Worm (Caenorhabditis elegans) whole organism, L4 larva: ENCODE results near the gene Y73C8C.12.

Experiments
- F10B5.3 ChIP-seq: sonication (generic microtip); optimal IDR thresholded peaks from 2 replicates; lab custom pipeline; 2016; ENCODE audit warnings: mild to moderate bottlenecking, missing genetic modification characterization, missing compliant biosample characterization
- F26F4.8 ChIP-seq: fragments of 200-800 bp; sonication (Bioruptor generic); conservative IDR thresholded peaks from 2 replicates; pipeline ENCODE4 v1.3.6; 2022; ENCODE audit warnings: missing genetic modification characterization, missing compliant biosample characterization
- Y48G9A.11 ChIP-seq: fragments of 200-800 bp; sonication (Bioruptor generic); IDR thresholded peaks from 2 replicates; pipeline ENCODE4 v1.3.6; 2022; ENCODE audit warnings: missing genetic modification reagents, missing genetic modification characterization, missing compliant biosample characterization
- aha-1 ChIP-seq: fragments of 150-350 bp; peaks from one replicate; lab custom pipeline; 2014; ENCODE audit warnings: missing biosample characterization, missing genetic modification characterization
- ceh-28 ChIP-seq: fragments of 150-350 bp; optimal IDR thresholded peaks from 2 replicates; lab custom pipeline; 2014; ENCODE audit warnings: missing biosample characterization, missing genetic modification reagents, missing genetic modification characterization
- ceh-32 ChIP-seq: sonication (generic microtip); optimal IDR thresholded peaks from 2 replicates; lab custom pipeline; 2016; ENCODE audit warnings: mild to moderate bottlenecking, missing genetic modification characterization, missing compliant biosample characterization; ENCODE audit not compliant: poor library complexity
- ceh-62 ChIP-seq: sonication (generic microtip); optimal IDR thresholded peaks from 2 replicates; lab custom pipeline; 2017; ENCODE audit warnings: missing biosample characterization, missing genetic modification characterization
- ceh-82 ChIP-seq: sonication (generic microtip); optimal IDR thresholded peaks from 2 replicates; lab custom pipeline; 2017; ENCODE audit warnings: missing biosample characterization, missing genetic modification characterization
- cey-2 ChIP-seq: sonication (generic microtip); optimal IDR thresholded peaks from 3 replicates; lab custom pipeline; 2017; ENCODE audit warnings: missing genetic modification characterization, mild to moderate bottlenecking, missing compliant biosample characterization, antibody characterized with exemption, borderline replicate concordance; ENCODE audit not compliant: insufficient read depth
- daf-12 ChIP-seq: fragments of 150-350 bp; optimal IDR thresholded peaks from 2 replicates; lab custom pipeline; 2014; ENCODE audit warnings: missing biosample characterization, missing genetic modification reagents, missing genetic modification characterization
- daf-16 ChIP-seq, 3 experiments: sonication (generic microtip); optimal IDR thresholded peaks; 2 replicates each; lab custom pipeline; 2016 to 2017; ENCODE audit warnings: missing genetic modification characterization in 3 of 3, missing genetic modification reagents in 3 of 3, mild to moderate bottlenecking in 2 of 3, missing compliant biosample characterization in 2 of 3, missing biosample characterization in 1 of 3, moderate library complexity in 1 of 3
- daf-8 ChIP-seq: fragments of 200-800 bp; sonication (Bioruptor generic); IDR thresholded peaks from 2 replicates; pipeline ENCODE4 v1.3.6; 2022; ENCODE audit warnings: missing genetic modification characterization, missing compliant biosample characterization
- egl-27 ChIP-seq: sonication (generic microtip); optimal IDR thresholded peaks from 3 replicates; lab custom pipeline; 2017; ENCODE audit warnings: missing biosample characterization, missing genetic modification reagents, missing genetic modification characterization
- fkh-10 ChIP-seq: fragments of 150-350 bp; optimal IDR thresholded peaks from 2 replicates; lab custom pipeline; 2014; ENCODE audit warnings: missing biosample characterization, missing genetic modification reagents, missing genetic modification characterization
- hlh-30 ChIP-seq: sonication (generic microtip); optimal IDR thresholded peaks from 2 replicates; lab custom pipeline; 2017; ENCODE audit warnings: antibody characterized with exemption, mild to moderate bottlenecking, missing genetic modification characterization, missing compliant biosample characterization; ENCODE audit not compliant: insufficient read depth
- lin-13 ChIP-seq: fragments of 150-350 bp; optimal IDR thresholded peaks from 2 replicates; lab custom pipeline; 2014; ENCODE audit warnings: missing biosample characterization, missing genetic modification reagents, missing genetic modification characterization
- lin-29 ChIP-seq: fragments of 200-800 bp; sonication (Bioruptor generic); IDR thresholded peaks from 2 replicates; pipeline ENCODE4 v1.3.6; 2022; ENCODE audit warnings: missing genetic modification reagents, missing genetic modification characterization, missing compliant biosample characterization
- lin-38 ChIP-seq: fragments of 200-800 bp; sonication (Bioruptor generic); IDR thresholded peaks from 2 replicates; pipeline ENCODE4 v1.3.6; 2022; ENCODE audit warnings: missing genetic modification reagents, missing genetic modification characterization, missing compliant biosample characterization
- madf-5 ChIP-seq, 2 experiments: fragments of 200-800 bp; sonication (Bioruptor generic); IDR thresholded peaks; 2 replicates each; pipeline ENCODE4 v1.3.6; 2022; ENCODE audit warnings: missing compliant biosample characterization in 2 of 2, missing genetic modification characterization in 2 of 2
- mdl-1 ChIP-seq, 2 experiments: fragments of 150-350 bp in 1 of 2; sonication (generic microtip) in 1 of 2; optimal IDR thresholded peaks; 2 replicates each; lab custom pipeline; 2014 to 2017; ENCODE audit warnings: missing biosample characterization in 2 of 2, missing genetic modification characterization in 2 of 2
- mep-1 ChIP-seq: fragments of 150-350 bp; sonication (generic microtip); optimal IDR thresholded peaks from 3 replicates; lab custom pipeline; 2014; ENCODE audit warnings: missing biosample characterization, missing genetic modification characterization
- mxl-3 ChIP-seq: fragments of 200-800 bp; sonication (Bioruptor generic); optimal IDR thresholded peaks from 2 replicates; lab custom pipeline; 2018; ENCODE audit warnings: mild to moderate bottlenecking, missing genetic modification characterization, missing compliant biosample characterization
- nhr-102 ChIP-seq: sonication (generic microtip); optimal IDR thresholded peaks from 2 replicates; lab custom pipeline; 2016; ENCODE audit warnings: mild to moderate bottlenecking, missing genetic modification characterization, moderate library complexity, missing compliant biosample characterization
- nhr-11 ChIP-seq: fragments of 150-350 bp; optimal IDR thresholded peaks from 2 replicates; lab custom pipeline; 2014; ENCODE audit warnings: missing biosample characterization, missing genetic modification characterization
- nhr-111 ChIP-seq: fragments of 200-800 bp; sonication (Bioruptor generic); optimal IDR thresholded peaks from 2 replicates; lab custom pipeline; 2018; ENCODE audit warnings: mild to moderate bottlenecking, missing genetic modification characterization, missing compliant biosample characterization
- nhr-25 ChIP-seq: sonication (generic microtip); optimal IDR thresholded peaks from 2 replicates; lab custom pipeline; 2017; ENCODE audit warnings: missing genetic modification characterization, mild to moderate bottlenecking, missing compliant biosample characterization, antibody characterized with exemption, moderate library complexity, borderline replicate concordance; ENCODE audit not compliant: insufficient read depth
- nhr-28 ChIP-seq: fragments of 150-350 bp; optimal IDR thresholded peaks from 2 replicates; lab custom pipeline; 2014; ENCODE audit warnings: missing biosample characterization, missing genetic modification characterization
- nhr-42 ChIP-seq: fragments of 200-800 bp; sonication (Bioruptor generic); IDR thresholded peaks from 2 replicates; pipeline ENCODE4 v1.3.6; 2022; ENCODE audit warnings: missing genetic modification characterization, missing compliant biosample characterization
- nhr-76 ChIP-seq: fragments of 150-350 bp; optimal IDR thresholded peaks from 2 replicates; lab custom pipeline; 2014; ENCODE audit warnings: missing biosample characterization, missing genetic modification characterization
- php-3 ChIP-seq: fragments of 200-800 bp; sonication (Bioruptor generic); IDR thresholded peaks from 2 replicates; pipeline ENCODE4 v1.3.6; 2022; ENCODE audit warnings: missing genetic modification reagents, missing genetic modification characterization, missing compliant biosample characterization
- pqm-1 ChIP-seq: sonication (generic microtip); optimal IDR thresholded peaks from 2 replicates; lab custom pipeline; 2017; ENCODE audit warnings: missing biosample characterization, missing genetic modification characterization
- rbr-2 ChIP-seq: sonication (generic microtip); optimal IDR thresholded peaks from 2 replicates; lab custom pipeline; 2016; ENCODE audit warnings: missing genotype, missing genetic modification characterization, missing compliant biosample characterization
- saeg-2 ChIP-seq: fragments of 200-800 bp; sonication (Bioruptor generic); IDR thresholded peaks from 2 replicates; pipeline ENCODE4 v1.3.6; 2022; ENCODE audit warnings: missing genetic modification reagents, missing genetic modification characterization, missing compliant biosample characterization
- set-16 ChIP-seq: fragments of 200-800 bp; sonication (Bioruptor generic); IDR thresholded peaks from 2 replicates; pipeline ENCODE4 v1.3.6; 2022; ENCODE audit warnings: missing genetic modification reagents, missing genetic modification characterization, missing compliant biosample characterization
- skn-1 ChIP-seq: fragments of 150-350 bp; optimal IDR thresholded peaks from 2 replicates; lab custom pipeline; 2014; ENCODE audit warnings: missing biosample characterization, missing genetic modification characterization
- spr-1 ChIP-seq: sonication (generic microtip); optimal IDR thresholded peaks from 2 replicates; lab custom pipeline; 2016; ENCODE audit warnings: mild to moderate bottlenecking, missing genetic modification characterization, missing compliant biosample characterization
- unc-130 ChIP-seq: sonication (generic microtip); optimal IDR thresholded peaks from 2 replicates; lab custom pipeline; 2016; ENCODE audit warnings: missing genetic modification reagents, missing genetic modification characterization, missing compliant biosample characterization
- unc-62 ChIP-seq, 3 experiments: fragments of 150-350 bp in 1 of 3; sonication (generic microtip); optimal IDR thresholded peaks in 2 of 3; peaks in 1 of 3; 1 replicate in 1 of 3; 2 replicates in 2 of 3; lab custom pipeline; 2014 to 2017; ENCODE audit warnings: missing biosample characterization in 3 of 3, missing genetic modification characterization in 3 of 3, missing genetic modification reagents in 3 of 3, missing genotype in 1 of 3
- zag-1 ChIP-seq: fragments of 150-350 bp; optimal IDR thresholded peaks from 2 replicates; lab custom pipeline; 2014; ENCODE audit warnings: missing biosample characterization, missing genetic modification characterization
- ztf-11 ChIP-seq: fragments of 150-350 bp; optimal IDR thresholded peaks from 2 replicates; lab custom pipeline; 2014; ENCODE audit warnings: missing biosample characterization, missing genetic modification characterization
- ztf-7 ChIP-seq: fragments of 150-350 bp; optimal IDR thresholded peaks from 2 replicates; lab custom pipeline; 2014; ENCODE audit warnings: missing biosample characterization, missing genetic modification characterization

The Y73C8C.12 gene

DNA sequence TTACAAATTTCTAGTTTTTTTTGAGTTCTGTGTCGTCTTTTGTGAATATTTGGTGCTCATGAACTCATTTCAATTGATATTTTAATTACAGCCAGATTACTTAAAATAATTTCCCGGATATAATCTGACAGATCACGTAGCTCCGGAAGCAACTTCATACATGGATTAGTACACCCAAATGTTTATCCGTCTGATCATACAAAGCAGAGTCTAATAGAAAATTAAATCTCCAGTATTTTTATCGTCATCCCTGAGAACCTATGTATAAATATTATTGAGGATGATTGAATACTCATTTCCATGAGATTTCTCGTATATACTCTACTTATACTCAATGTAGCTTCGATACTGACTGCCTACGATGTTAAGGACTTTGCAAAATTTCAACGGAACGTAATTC lies at the start of gene Y73C8C.12:
Gene Y73C8C.12, plus strand, starts transcription at position 301 of the 400 bp plus-strand sequence.
- TF ChIP-seq madf-5 (GFP tag; IDR thresholded peaks at IDR 0.05; lab: Robert Waterston, UW): no peak
- TF ChIP-seq set-16 (GFP tag; lab: Robert Waterston, UW): no peak
- TF ChIP-seq daf-12 (tag; lab: Kevin White, UChicago): no peak
- TF ChIP-seq nhr-11 (tag; lab: Kevin White, UChicago): no peak
- TF ChIP-seq aha-1 (tag; lab: Kevin White, UChicago): peak; percentile 28
- no peak for TF ChIP-seq ztf-11
- no peak for TF ChIP-seq mep-1 (tag; lab: Kevin White, UChicago)

DNA sequence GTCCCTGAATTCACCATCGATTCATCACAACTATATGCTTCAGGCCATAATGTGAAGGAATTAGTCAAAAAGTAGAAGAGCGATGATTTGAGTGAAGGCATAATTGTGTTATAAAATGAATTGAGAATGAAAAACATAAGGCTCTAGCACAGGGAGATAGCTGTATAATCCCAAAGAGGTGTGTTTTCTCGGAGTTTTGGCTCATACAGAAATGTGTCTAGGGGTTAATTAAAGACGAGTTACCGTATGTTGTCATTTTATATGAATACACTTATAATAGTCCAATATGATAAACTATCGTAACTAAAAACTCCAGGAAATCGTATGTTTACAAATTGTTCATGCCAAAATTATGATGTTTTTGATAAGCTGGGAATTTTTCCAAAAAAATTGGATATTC lies 44.2 kb upstream of the Y73C8C.12 start, which contains the start of gene srt-5:
Gene srt-5, minus strand, starts transcription at position 101 of the 400 bp plus-strand sequence.
- no peak for TF ChIP-seq lin-38 (GFP tag; lab: Robert Waterston, UW)
- peak in 1 of 2 experiments; percentile 61 for TF ChIP-seq unc-62 (GFP tag; optimal IDR thresholded peaks at IDR 0.05 in 1 of 2; lab: Kevin White, UChicago)
- TF ChIP-seq unc-62 (tag; optimal IDR thresholded peaks at IDR 0.05; lab: Kevin White, UChicago): no peak
- no peak for TF ChIP-seq nhr-111
- TF ChIP-seq cey-2: no peak

DNA sequence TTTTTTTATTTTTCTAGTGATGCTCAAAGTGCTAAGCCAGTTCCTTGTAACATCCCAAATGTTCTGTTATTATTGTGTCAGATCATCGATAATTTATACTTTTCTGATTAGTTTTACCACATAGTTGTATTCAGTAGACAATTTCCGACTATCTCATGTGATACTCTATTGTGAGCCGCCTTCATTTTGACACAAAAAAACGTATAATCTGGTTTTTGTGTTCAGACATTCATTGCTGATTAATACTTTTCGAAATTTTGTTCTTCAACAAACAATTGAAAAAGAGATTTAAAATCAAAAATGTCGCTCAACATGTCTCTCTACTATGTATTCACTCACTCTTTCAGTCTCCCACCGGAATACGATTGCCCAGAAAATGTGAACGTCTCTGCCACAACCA lies 43.5 kb upstream of the Y73C8C.12 start, which contains the start of gene srt-7:
Gene srt-7, plus strand, starts transcription at position 301 of the 400 bp plus-strand sequence.
- TF ChIP-seq rbr-2 (no peak), zag-1 (tag; lab: Kevin White, UChicago) (no peak), lin-13 (GFP tag; lab: Kevin White, UChicago) (no peak), daf-8 (GFP tag; lab: Robert Waterston, UW) (no peak), lin-29 (no peak), nhr-102 (tag; lab: Kevin White, UChicago) (no peak)

DNA sequence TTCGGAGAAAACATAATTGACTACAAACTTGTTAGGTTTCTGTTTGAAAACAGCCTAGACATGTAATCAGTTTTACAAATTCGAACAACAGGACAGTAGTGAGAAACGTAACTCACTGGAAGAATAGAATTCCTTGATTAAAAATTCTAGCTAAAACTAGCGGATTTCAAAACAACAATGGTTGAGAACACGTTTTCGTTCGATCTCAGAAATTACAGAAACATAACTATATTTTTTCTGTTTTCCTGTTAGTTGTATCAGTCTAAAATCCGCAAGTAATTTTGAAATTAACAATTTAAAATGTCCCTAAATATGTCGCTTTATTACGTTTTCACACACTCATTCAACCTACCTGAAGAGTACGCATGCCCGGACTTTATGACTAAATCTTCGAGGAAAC lies 38.8 kb upstream of the Y73C8C.12 start, which contains the start of gene srt-8:
Gene srt-8, plus strand, starts transcription at position 301 of the 400 bp plus-strand sequence.
- TF ChIP-seq ceh-62 (tag; lab: Kevin White, UChicago): no peak

DNA sequence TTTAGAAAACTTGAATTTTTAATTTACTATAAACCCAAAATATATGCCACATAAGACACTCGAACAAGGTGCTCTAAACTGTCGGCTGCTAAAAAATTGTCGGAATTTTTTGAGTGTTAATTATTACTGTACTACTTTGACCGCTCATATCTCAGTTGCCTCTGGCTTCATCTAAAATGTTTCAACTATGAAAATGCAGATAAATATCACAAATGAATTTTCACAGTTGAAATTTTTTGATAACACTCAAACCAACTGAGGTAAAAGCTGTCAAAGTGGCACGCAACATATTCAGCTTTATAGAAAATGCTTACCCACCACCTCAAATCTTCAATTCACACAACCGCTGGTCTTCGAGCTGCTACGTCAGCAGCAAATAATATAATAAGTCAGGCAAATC lies 36.2 kb upstream of the Y73C8C.12 start, which contains the start of gene acs-21:
Gene acs-21, plus strand, starts transcription at position 301 of the 400 bp plus-strand sequence.
- TF ChIP-seq php-3 (GFP tag; lab: Robert Waterston, UW): no peak
- no peak for TF ChIP-seq egl-27
- no peak for TF ChIP-seq fkh-10 (GFP tag; lab: Kevin White, UChicago)
- TF ChIP-seq zag-1 (tag; lab: Kevin White, UChicago): no peak
- no peak for TF ChIP-seq ceh-82 (tag; lab: Kevin White, UChicago)
- TF ChIP-seq mxl-3 (GFP tag; lab: Kevin White, UChicago): no peak
- TF ChIP-seq Y48G9A.11: no peak
- TF ChIP-seq lin-29: no peak
- no peak for TF ChIP-seq nhr-25 (tag; lab: Kevin White, UChicago)
- TF ChIP-seq nhr-42 (GFP tag; lab: Robert Waterston, UW): no peak
- TF ChIP-seq ceh-32 (tag; lab: Kevin White, UChicago): no peak
- TF ChIP-seq set-16 (GFP tag; lab: Robert Waterston, UW): no peak
- no peak for TF ChIP-seq madf-5 (GFP tag; IDR thresholded peaks at IDR 0.05; lab: Robert Waterston, UW)
- no peak for TF ChIP-seq unc-130 (GFP tag; lab: Kevin White, UChicago)
- TF ChIP-seq F26F4.8 (GFP tag; lab: Robert Waterston, UW): no peak

DNA sequence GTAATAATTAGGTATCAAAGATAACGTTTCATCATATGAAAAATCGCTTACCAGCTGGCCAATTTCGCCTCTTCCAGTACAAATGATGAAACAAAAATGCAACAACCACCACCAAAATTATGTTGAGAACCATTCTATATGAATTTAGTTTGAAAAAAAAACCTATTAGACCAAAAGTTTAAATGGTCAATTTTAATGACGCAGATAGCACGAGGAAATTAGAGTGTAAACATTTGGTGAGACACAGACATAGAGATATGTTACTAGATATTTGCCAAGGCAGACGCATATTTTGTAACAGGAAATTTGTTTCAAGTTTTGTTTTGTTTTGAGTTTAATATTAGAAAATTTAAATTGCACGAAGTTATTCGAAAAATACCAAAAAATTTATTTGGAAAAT lies 30.7 kb upstream of the Y73C8C.12 start, which contains the start of gene cyp-33C9:
Gene cyp-33C9, minus strand, starts transcription at position 211 of the 400 bp plus-strand sequence.
- TF ChIP-seq nhr-28 (peak; percentile 75), php-3 (GFP tag; lab: Robert Waterston, UW) (no peak), hlh-30 (peak; percentile 7), spr-1 (no peak), saeg-2 (GFP tag; lab: Robert Waterston, UW) (no peak), F10B5.3 (tag; lab: Kevin White, UChicago) (no peak), daf-16 (GFP tag; optimal IDR thresholded peaks at IDR 0.05; lab: Kevin White, UChicago) (no peak), daf-16 (tag; optimal IDR thresholded peaks at IDR 0.05; lab: Kevin White, UChicago) (peak; percentile 58), rbr-2 (no peak), mdl-1 (tag; optimal IDR thresholded peaks at IDR 0.05; lab: Kevin White, UChicago) (peak in 1 of 2 experiments; percentile 14), ztf-7 (tag; lab: Kevin White, UChicago) (no peak), nhr-76 (tag; lab: Kevin White, UChicago) (no peak), pqm-1 (tag; lab: Kevin White, UChicago) (peak; percentile 24), skn-1 (tag; lab: Kevin White, UChicago) (no peak), ceh-28 (tag; lab: Kevin White, UChicago) (no peak), F26F4.8 (GFP tag; lab: Robert Waterston, UW) (no peak), fkh-10 (GFP tag; lab: Kevin White, UChicago) (no peak)
- TF ChIP-seq, all 104 proteins: peak for 5
